Worm (Caenorhabditis elegans) whole organism, late embryonic: ENCODE measurements around the gene F37A8.2.

Experiments
- C38D4.7 ChIP-seq: fragments of 200-800 bp; sonication (Bioruptor generic); optimal IDR thresholded peaks from 2 replicates; lab custom pipeline; 2018; ENCODE audit warnings: mild to moderate bottlenecking, missing genetic modification characterization, moderate library complexity, missing compliant biosample characterization
- K09A11.1 ChIP-seq: sonication (generic microtip); optimal IDR thresholded peaks from 2 replicates; lab custom pipeline; 2017; ENCODE audit warnings: antibody characterized with exemption, mild to moderate bottlenecking, missing genetic modification characterization, missing compliant biosample characterization; ENCODE audit not compliant: insufficient read depth
- T23F11.4 ChIP-seq: fragments of 200-800 bp; sonication (Bioruptor generic); optimal IDR thresholded peaks from 2 replicates; lab custom pipeline; 2018; ENCODE audit warnings: mild to moderate bottlenecking, missing genetic modification characterization, missing compliant biosample characterization
- ahr-1 ChIP-seq: sonication (generic microtip); optimal IDR thresholded peaks from 2 replicates; lab custom pipeline; 2016; ENCODE audit warnings: missing genetic modification characterization, missing compliant biosample characterization
- ama-1 ChIP-seq: fragments of 150-350 bp; optimal IDR thresholded peaks from 2 replicates; lab custom pipeline; 2014
- ceh-24 ChIP-seq: sonication (generic microtip); optimal IDR thresholded peaks from 2 replicates; lab custom pipeline; 2016; ENCODE audit warnings: mild to moderate bottlenecking, missing genetic modification characterization, missing compliant biosample characterization
- ceh-45 ChIP-seq: fragments of 200-800 bp; sonication (Bioruptor generic); IDR thresholded peaks from 2 replicates; pipeline ENCODE4 v1.3.6; 2022; ENCODE audit warnings: missing genetic modification reagents, missing genetic modification characterization, missing compliant biosample characterization
- ceh-9 ChIP-seq: sonication (generic microtip); optimal IDR thresholded peaks from 2 replicates; lab custom pipeline; 2016; ENCODE audit warnings: mild to moderate bottlenecking, missing genetic modification characterization, inconsistent platforms, missing compliant biosample characterization
- che-1 ChIP-seq: sonication (generic microtip); optimal IDR thresholded peaks from 2 replicates; lab custom pipeline; 2016; ENCODE audit warnings: mild to moderate bottlenecking, missing genetic modification characterization, missing compliant biosample characterization
- dmd-4 ChIP-seq: sonication (generic microtip); optimal IDR thresholded peaks from 2 replicates; lab custom pipeline; 2016; ENCODE audit warnings: borderline replicate concordance, missing genetic modification characterization, missing compliant biosample characterization
- elt-4 ChIP-seq: sonication (generic microtip); optimal IDR thresholded peaks from 2 replicates; lab custom pipeline; 2016; ENCODE audit warnings: missing genetic modification characterization, missing compliant biosample characterization
- eyg-1 ChIP-seq: sonication (generic microtip); optimal IDR thresholded peaks from 2 replicates; lab custom pipeline; 2016; ENCODE audit warnings: missing genotype, missing genetic modification characterization, missing compliant biosample characterization
- fax-1 ChIP-seq: sonication (generic microtip); optimal IDR thresholded peaks from 2 replicates; lab custom pipeline; 2016; ENCODE audit warnings: missing genotype, missing genetic modification characterization, missing compliant biosample characterization
- fkh-10 ChIP-seq: fragments of 150-350 bp; optimal IDR thresholded peaks from 2 replicates; lab custom pipeline; 2014; ENCODE audit warnings: missing biosample characterization, missing genetic modification reagents, missing genetic modification characterization
- hlh-13 ChIP-seq: fragments of 200-800 bp; sonication (Bioruptor generic); optimal IDR thresholded peaks from 2 replicates; lab custom pipeline; 2018; ENCODE audit warnings: mild to moderate bottlenecking, missing genetic modification characterization, missing compliant biosample characterization
- hlh-15 ChIP-seq: sonication (generic microtip); optimal IDR thresholded peaks from 2 replicates; lab custom pipeline; 2016; ENCODE audit warnings: missing genetic modification characterization, missing compliant biosample characterization
- hlh-30 ChIP-seq: sonication (generic microtip); optimal IDR thresholded peaks from 2 replicates; lab custom pipeline; 2017; ENCODE audit warnings: antibody characterized with exemption, missing genetic modification characterization, missing compliant biosample characterization; ENCODE audit not compliant: insufficient read depth
- hlh-8 ChIP-seq: sonication (generic microtip); optimal IDR thresholded peaks from 2 replicates; lab custom pipeline; 2016; ENCODE audit warnings: missing genotype, missing genetic modification characterization, missing compliant biosample characterization
- lim-6 ChIP-seq: sonication (generic microtip); optimal IDR thresholded peaks from 2 replicates; lab custom pipeline; 2016; ENCODE audit warnings: missing genetic modification characterization, missing compliant biosample characterization
- lin-11 ChIP-seq: fragments of 200-800 bp; sonication (Bioruptor generic); optimal IDR thresholded peaks from 2 replicates; lab custom pipeline; 2018; ENCODE audit warnings: mild to moderate bottlenecking, missing genetic modification characterization, missing compliant biosample characterization
- madf-2 ChIP-seq: sonication (generic microtip); optimal IDR thresholded peaks from 2 replicates; lab custom pipeline; 2017; ENCODE audit warnings: missing genetic modification characterization, missing compliant biosample characterization
- mec-3 ChIP-seq: sonication (generic microtip); optimal IDR thresholded peaks from 2 replicates; lab custom pipeline; 2016; ENCODE audit warnings: borderline replicate concordance, missing genetic modification characterization, missing compliant biosample characterization
- nfya-1 ChIP-seq: sonication (generic microtip); optimal IDR thresholded peaks from 2 replicates; lab custom pipeline; 2017; ENCODE audit warnings: missing genetic modification characterization, mild to moderate bottlenecking, missing compliant biosample characterization, antibody characterized with exemption, moderate library complexity
- nhr-11 ChIP-seq: fragments of 150-350 bp; optimal IDR thresholded peaks from 2 replicates; lab custom pipeline; 2014; ENCODE audit warnings: missing biosample characterization, missing genetic modification characterization
- npax-4 ChIP-seq: sonication (generic microtip); optimal IDR thresholded peaks from 2 replicates; lab custom pipeline; 2016; ENCODE audit warnings: missing genetic modification characterization, missing compliant biosample characterization
- pag-3 ChIP-seq: sonication (generic microtip); optimal IDR thresholded peaks from 2 replicates; lab custom pipeline; 2016; ENCODE audit warnings: missing compliant biosample characterization, missing genetic modification characterization, borderline replicate concordance
- pat-9 ChIP-seq: fragments of 200-800 bp; sonication (Bioruptor generic); optimal IDR thresholded peaks from 2 replicates; lab custom pipeline; 2018; ENCODE audit warnings: mild to moderate bottlenecking, missing genetic modification characterization, moderate library complexity, missing compliant biosample characterization
- pax-1 ChIP-seq: fragments of 150-350 bp; optimal IDR thresholded peaks from 2 replicates; lab custom pipeline; 2014; ENCODE audit warnings: missing biosample characterization, missing genetic modification characterization
- pros-1 ChIP-seq: fragments of 150-350 bp; optimal IDR thresholded peaks from 2 replicates; lab custom pipeline; 2014; ENCODE audit warnings: missing biosample characterization, missing genetic modification reagents, missing genetic modification characterization
- ref-2 ChIP-seq: sonication (generic microtip); optimal IDR thresholded peaks from 2 replicates; lab custom pipeline; 2016; ENCODE audit warnings: missing genetic modification characterization, missing compliant biosample characterization
- rnt-1 ChIP-seq: sonication (generic microtip); optimal IDR thresholded peaks from 2 replicates; lab custom pipeline; 2016; ENCODE audit warnings: missing genetic modification characterization, missing compliant biosample characterization
- syd-9 ChIP-seq: sonication (generic microtip); optimal IDR thresholded peaks from 2 replicates; lab custom pipeline; 2016; ENCODE audit warnings: mild to moderate bottlenecking, missing genetic modification characterization, moderate library complexity, missing compliant biosample characterization
- tbx-2 ChIP-seq: sonication (generic microtip); optimal IDR thresholded peaks from 2 replicates; lab custom pipeline; 2016; ENCODE audit warnings: missing genetic modification characterization, missing compliant biosample characterization
- ttx-3 ChIP-seq: sonication (generic microtip); optimal IDR thresholded peaks from 2 replicates; lab custom pipeline; 2016; ENCODE audit warnings: missing genetic modification reagents, missing genetic modification characterization, missing compliant biosample characterization
- unc-3 ChIP-seq, 2 experiments: fragments of 200-800 bp in 1 of 2; sonication (Bioruptor generic) in 1 of 2; sonication (generic microtip) in 1 of 2; conservative IDR thresholded peaks in 1 of 2; optimal IDR thresholded peaks in 1 of 2; 2 replicates each; pipeline versions ENCODE4 v1.3.6 to Lab custom; 2016 to 2022; ENCODE audit warnings: missing compliant biosample characterization in 2 of 2, missing genetic modification characterization in 2 of 2, missing genetic modification reagents in 1 of 2
- zip-5 ChIP-seq: sonication (generic microtip); optimal IDR thresholded peaks from 2 replicates; lab custom pipeline; 2016; ENCODE audit warnings: missing genetic modification characterization, missing compliant biosample characterization

Gene F37A8.2

ce11 chrIII:3914049-3914448 lies 17.3 kb downstream of the F37A8.2 start, which contains the start of gene pat-3:
Gene pat-3, minus strand, starts transcription at chrIII:3914149.
- TF ChIP-seq ahr-1 (tag; lab: Kevin White, UChicago) (no peak), ceh-24 (tag; lab: Kevin White, UChicago) (no peak), ref-2 (tag; lab: Kevin White, UChicago) (no peak), pros-1 (tag; lab: Kevin White, UChicago) (no peak), madf-2 (tag; lab: Kevin White, UChicago) (no peak), zip-5 (tag; lab: Kevin White, UChicago) (no peak), ama-1 (lab: Kevin White, UChicago) (no peak), hlh-30 (no peak), eyg-1 (tag; lab: Kevin White, UChicago) (no peak), lim-6 (tag; lab: Kevin White, UChicago) (no peak), T23F11.4 (GFP tag; lab: Kevin White, UChicago) (no peak), hlh-15 (tag; lab: Kevin White, UChicago) (no peak)
- TF ChIP-seq, all 69 proteins: peak for 0

- TF ChIP-seq lin-11 (no peak), npax-4 (no peak), pat-9 (tag; lab: Kevin White, UChicago) (no peak), syd-9 (tag; lab: Kevin White, UChicago) (no peak)
These were observed 23.1 kb downstream of the F37A8.2 start for ce11 chrIII:3908205-3908604.

ce11 chrIII:3907587-3907986 lies 23.7 kb downstream of the F37A8.2 start, which contains the start of gene mmcm-1:
Gene mmcm-1, minus strand, starts transcription at chrIII:3907687.
- no peak for TF ChIP-seq nhr-11 (tag; lab: Kevin White, UChicago)
- TF ChIP-seq ceh-9: no peak
- no peak for TF ChIP-seq K09A11.1 (tag; lab: Kevin White, UChicago)
- TF ChIP-seq fax-1 (tag; lab: Kevin White, UChicago): no peak
- no peak for TF ChIP-seq che-1 (tag; lab: Kevin White, UChicago)
- no peak for TF ChIP-seq dmd-4 (tag; lab: Kevin White, UChicago)
- no peak for TF ChIP-seq lin-11
- no peak for TF ChIP-seq hlh-13 (GFP tag; lab: Kevin White, UChicago)
- no peak for TF ChIP-seq fkh-10 (GFP tag; lab: Kevin White, UChicago)
- no peak for TF ChIP-seq tbx-2 (tag; lab: Kevin White, UChicago)
- no peak for TF ChIP-seq C38D4.7 (GFP tag; lab: Kevin White, UChicago)
- no peak for TF ChIP-seq rnt-1
- TF ChIP-seq mec-3 (tag; lab: Kevin White, UChicago): no peak
- TF ChIP-seq pag-3 (tag; lab: Kevin White, UChicago): no peak
- no peak for TF ChIP-seq hlh-8 (tag; lab: Kevin White, UChicago)

ce11 chrIII:3906481-3906880 lies 24.8 kb downstream of the F37A8.2 start:
- no peak for TF ChIP-seq hlh-8 (tag; lab: Kevin White, UChicago)
- TF ChIP-seq ceh-24 (tag; lab: Kevin White, UChicago): no peak
- no peak for TF ChIP-seq che-1 (tag; lab: Kevin White, UChicago)
- TF ChIP-seq syd-9 (tag; lab: Kevin White, UChicago): no peak
- no peak for TF ChIP-seq elt-4 (tag; lab: Kevin White, UChicago)
- no peak for TF ChIP-seq pax-1 (tag; lab: Kevin White, UChicago)
- no peak for TF ChIP-seq ama-1 (lab: Kevin White, UChicago)
- no peak for TF ChIP-seq ceh-45 (GFP tag; lab: Robert Waterston, UW)
- no peak for TF ChIP-seq pros-1 (tag; lab: Kevin White, UChicago)
- no peak for TF ChIP-seq nfya-1 (tag; lab: Kevin White, UChicago)
- no peak for TF ChIP-seq hlh-30
- TF ChIP-seq rnt-1: no peak
- no peak for TF ChIP-seq unc-3 (GFP tag; conservative IDR thresholded peaks at IDR 0.05; lab: Robert Waterston, UW)
- TF ChIP-seq unc-3 (tag; optimal IDR thresholded peaks at IDR 0.05; lab: Kevin White, UChicago): no peak
- TF ChIP-seq fax-1 (tag; lab: Kevin White, UChicago): no peak
- TF ChIP-seq ttx-3: no peak
- TF ChIP-seq eyg-1 (tag; lab: Kevin White, UChicago): no peak
